Fruit fly (Drosophila melanogaster) whole organism, embryonic: ENCODE results near the gene CG12081.

Experiments used
- CG10147 ChIP-seq: fragments of 200-800 bp; sonication (Bioruptor generic); optimal IDR thresholded peaks from 2 replicates; lab custom pipeline; 2019; ENCODE audit warnings: missing biosample characterization, mild to moderate bottlenecking, missing genetic modification characterization, moderate library complexity
- CG10209 ChIP-seq: fragments of 200-800 bp; sonication (Bioruptor generic); optimal IDR thresholded peaks from 3 replicates; lab custom pipeline; 2017; ENCODE audit warnings: missing biosample characterization, mild to moderate bottlenecking, missing genetic modification characterization, missing genetic modification reagents
- CG10274 ChIP-seq: fragments of 200-800 bp; sonication (Bioruptor generic); optimal IDR thresholded peaks from 3 replicates; lab custom pipeline; 2017; ENCODE audit warnings: missing biosample characterization, mild to moderate bottlenecking, missing genetic modification characterization
- CG10979 ChIP-seq: fragments of 200-800 bp; sonication (Bioruptor generic); optimal IDR thresholded peaks from 2 replicates; lab custom pipeline; 2018; ENCODE audit warnings: missing biosample characterization, mild to moderate bottlenecking, missing genetic modification characterization, moderate library complexity
- CG11696 ChIP-seq: fragments of 200-800 bp; sonication (Bioruptor generic); IDR thresholded peaks from 2 replicates; pipeline ENCODE4 v1.3.6; 2022; ENCODE audit warnings: missing biosample characterization, missing genetic modification characterization
- CG12219 ChIP-seq: fragments of 200-800 bp; sonication (Bioruptor generic); optimal IDR thresholded peaks from 3 replicates; lab custom pipeline; 2018; ENCODE audit warnings: missing biosample characterization, mild to moderate bottlenecking, missing genetic modification characterization
- CG13296 ChIP-seq: fragments of 200-800 bp; sonication (Bioruptor generic); optimal IDR thresholded peaks from 3 replicates; lab custom pipeline; 2018; ENCODE audit warnings: missing biosample characterization, mild to moderate bottlenecking, missing genetic modification characterization
- CG14050 ChIP-seq: fragments of 200-800 bp; sonication (Bioruptor generic); IDR thresholded peaks from 3 replicates; pipeline ENCODE4 v1.3.6; 2022; ENCODE audit warnings: missing biosample characterization, missing genetic modification characterization
- CG15073 ChIP-seq: fragments of 200-800 bp; sonication (Bioruptor generic); optimal IDR thresholded peaks from 2 replicates; lab custom pipeline; 2016; ENCODE audit warnings: missing biosample characterization, missing genetic modification characterization
- CG16815 ChIP-seq: fragments of 200-800 bp; sonication (Bioruptor generic); optimal IDR thresholded peaks from 3 replicates; lab custom pipeline; 2017; ENCODE audit warnings: missing biosample characterization, mild to moderate bottlenecking, missing genetic modification characterization
- CG17612 ChIP-seq: fragments of 200-800 bp; sonication (Bioruptor generic); IDR thresholded peaks from 2 replicates; pipeline ENCODE4 v1.3.6; 2022; ENCODE audit warnings: missing biosample characterization, missing genetic modification characterization
- CG18011 ChIP-seq: fragments of 200-800 bp; sonication (Bioruptor generic); optimal IDR thresholded peaks from 2 replicates; lab custom pipeline; 2017; ENCODE audit warnings: missing biosample characterization, missing genetic modification characterization, mild to moderate bottlenecking, moderate library complexity, missing genotype
- CG18619 ChIP-seq: fragments of 200-800 bp; sonication (Bioruptor generic); optimal IDR thresholded peaks from 3 replicates; lab custom pipeline; 2017; ENCODE audit warnings: missing biosample characterization, mild to moderate bottlenecking, missing genetic modification characterization
- CG31224 ChIP-seq: fragments of 200-800 bp; sonication (Bioruptor generic); IDR thresholded peaks from 2 replicates; pipeline ENCODE4 v1.3.6; 2022; ENCODE audit warnings: missing biosample characterization, missing genetic modification characterization
- CG3163 ChIP-seq: fragments of 200-800 bp; sonication (Bioruptor generic); optimal IDR thresholded peaks from 3 replicates; lab custom pipeline; 2016; ENCODE audit warnings: missing biosample characterization, missing genetic modification characterization
- CG3281 ChIP-seq: fragments of 200-800 bp; sonication (Bioruptor generic); optimal IDR thresholded peaks from 3 replicates; lab custom pipeline; 2017; ENCODE audit warnings: missing biosample characterization, mild to moderate bottlenecking, missing genetic modification characterization
- CG3726 ChIP-seq: fragments of 200-800 bp; sonication (Bioruptor generic); IDR thresholded peaks from 3 replicates; pipeline ENCODE4, ENCODE4 v1.3.6; 2022; ENCODE audit warnings: missing biosample characterization, missing genetic modification characterization
- CG42726 ChIP-seq: fragments of 200-800 bp; sonication (Bioruptor generic); IDR thresholded peaks from 2 replicates; pipeline ENCODE4 v1.3.6; 2022; ENCODE audit warnings: missing biosample characterization, missing genetic modification characterization; ENCODE audit not compliant: partially characterized antibody
- CG4424 ChIP-seq: fragments of 200-800 bp; sonication (Bioruptor generic); optimal IDR thresholded peaks from 3 replicates; lab custom pipeline; 2016; ENCODE audit warnings: missing biosample characterization, missing genetic modification characterization
- CG6272 ChIP-seq: fragments of 200-800 bp; sonication (Bioruptor generic); IDR thresholded peaks from 2 replicates; pipeline ENCODE4 v1.3.6; 2022; ENCODE audit warnings: missing biosample characterization, missing genetic modification characterization
- CG6791 ChIP-seq: fragments of 200-800 bp; sonication (Bioruptor generic); IDR thresholded peaks from 3 replicates; pipeline ENCODE4 v1.3.6; 2022; ENCODE audit warnings: missing biosample characterization, missing genetic modification characterization; ENCODE audit not compliant: partially characterized antibody
- CG7372 ChIP-seq: fragments of 200-800 bp; sonication (Bioruptor generic); IDR thresholded peaks from 2 replicates; pipeline ENCODE4 v1.3.6; 2022; ENCODE audit warnings: missing biosample characterization, missing genetic modification characterization
- Dek ChIP-seq: fragments of 200-800 bp; sonication (Bioruptor generic); optimal IDR thresholded peaks from 3 replicates; lab custom pipeline; 2019; ENCODE audit warnings: missing biosample characterization, mild to moderate bottlenecking, missing genetic modification characterization, moderate library complexity
- Dfd ChIP-seq, 2 experiments: fragments of >200 bp; optimal IDR thresholded peaks; 2 replicates each; lab custom pipeline; 2017; ENCODE audit warnings: missing biosample characterization in 2 of 2, missing genetic modification characterization in 2 of 2
- Fer2 ChIP-seq: fragments of 200-800 bp; sonication (Bioruptor generic); optimal IDR thresholded peaks from 2 replicates; lab custom pipeline; 2018; ENCODE audit warnings: missing biosample characterization, mild to moderate bottlenecking, missing genetic modification characterization, moderate library complexity
- Hmx ChIP-seq: fragments of 200-800 bp; sonication (Bioruptor generic); optimal IDR thresholded peaks from 2 replicates; lab custom pipeline; 2016; ENCODE audit warnings: missing biosample characterization, missing genetic modification characterization
- NK7.1 ChIP-seq: fragments of 200-800 bp; sonication (Bioruptor generic); optimal IDR thresholded peaks from 3 replicates; lab custom pipeline; 2016; ENCODE audit warnings: missing biosample characterization, missing genetic modification characterization
- Neu2 ChIP-seq: fragments of 200-800 bp; sonication (Bioruptor generic); optimal IDR thresholded peaks from 3 replicates; lab custom pipeline; 2016; ENCODE audit warnings: missing biosample characterization, missing genetic modification characterization, borderline replicate concordance
- Oli ChIP-seq: fragments of 200-800 bp; sonication (Bioruptor generic); optimal IDR thresholded peaks from 2 replicates; lab custom pipeline; 2018; ENCODE audit warnings: missing biosample characterization, mild to moderate bottlenecking, missing genetic modification characterization, moderate library complexity
- Optix ChIP-seq: fragments of 200-800 bp; sonication (Bioruptor generic); IDR thresholded peaks from 3 replicates; pipeline ENCODE4 v1.3.6; 2022; ENCODE audit warnings: missing biosample characterization, missing genetic modification characterization
- Rfx ChIP-seq: fragments of 200-800 bp; sonication (Bioruptor generic); IDR thresholded peaks from 2 replicates; pipeline ENCODE4 v1.3.6; 2022; ENCODE audit warnings: missing biosample characterization, missing genetic modification characterization
- Tbp ChIP-seq: fragments of >200 bp; optimal IDR thresholded peaks from 2 replicates; lab custom pipeline; 2018; ENCODE audit warnings: missing biosample characterization, missing genetic modification characterization
- ato ChIP-seq: fragments of 200-800 bp; sonication (Bioruptor generic); IDR thresholded peaks from 2 replicates; pipeline ENCODE4 v1.3.6; 2022; ENCODE audit warnings: missing biosample characterization, missing genetic modification characterization; ENCODE audit not compliant: partially characterized antibody
- croc ChIP-seq: fragments of 200-800 bp; sonication (Bioruptor generic); conservative IDR thresholded peaks from 3 replicates; pipeline ENCODE4 v1.3.6; 2022; ENCODE audit warnings: missing biosample characterization, missing genetic modification characterization
- crol ChIP-seq: fragments of 200-800 bp; sonication (Bioruptor generic); IDR thresholded peaks from 2 replicates; pipeline ENCODE4 v1.3.6; 2022; ENCODE audit warnings: missing biosample characterization, missing genetic modification characterization
- danr ChIP-seq: fragments of 200-800 bp; sonication (Bioruptor generic); IDR thresholded peaks from 2 replicates; pipeline ENCODE4 v1.3.6; 2022; ENCODE audit warnings: missing biosample characterization, missing genetic modification characterization
- dati ChIP-seq: fragments of 200-800 bp; sonication (Bioruptor generic); IDR thresholded peaks from 2 replicates; pipeline ENCODE4 v1.3.6; 2022; ENCODE audit warnings: missing biosample characterization, missing genetic modification characterization
- dysf ChIP-seq: fragments of 200-800 bp; sonication (Bioruptor generic); IDR thresholded peaks from 3 replicates; pipeline ENCODE4 v1.3.6; 2022; ENCODE audit warnings: missing biosample characterization, missing genetic modification characterization
- eve ChIP-seq, 2 experiments: fragments of >200 bp; optimal IDR thresholded peaks; 2 replicates each; lab custom pipeline; 2017; ENCODE audit warnings: missing biosample characterization in 2 of 2, missing genetic modification characterization in 2 of 2
- fd96Cb ChIP-seq: fragments of 200-800 bp; sonication (Bioruptor generic); optimal IDR thresholded peaks from 2 replicates; lab custom pipeline; 2018; ENCODE audit warnings: missing biosample characterization, mild to moderate bottlenecking, missing genetic modification characterization, moderate library complexity
- gem ChIP-seq: fragments of 200-800 bp; sonication (Bioruptor generic); optimal IDR thresholded peaks from 2 replicates; lab custom pipeline; 2019; ENCODE audit warnings: missing biosample characterization, mild to moderate bottlenecking, missing genetic modification characterization, moderate library complexity
- ind ChIP-seq: fragments of 200-800 bp; sonication (Bioruptor generic); optimal IDR thresholded peaks from 3 replicates; lab custom pipeline; 2016; ENCODE audit warnings: missing biosample characterization, missing genetic modification characterization
- kni ChIP-seq: fragments of 200-800 bp; sonication (Bioruptor generic); optimal IDR thresholded peaks from 3 replicates; lab custom pipeline; 2017; ENCODE audit warnings: mild to moderate bottlenecking, missing biosample characterization, missing genetic modification reagents, missing genetic modification characterization
- lmd ChIP-seq: fragments of 200-800 bp; sonication (Bioruptor generic); IDR thresholded peaks from 2 replicates; pipeline ENCODE4 v1.3.6; 2022; ENCODE audit warnings: missing biosample characterization, missing genetic modification characterization
- nom ChIP-seq: fragments of 200-800 bp; sonication (Bioruptor generic); optimal IDR thresholded peaks from 2 replicates; lab custom pipeline; 2017; ENCODE audit warnings: missing biosample characterization, missing genetic modification characterization, mild to moderate bottlenecking, moderate library complexity, missing genetic modification reagents
- peb ChIP-seq: fragments of 200-800 bp; sonication (Bioruptor generic); IDR thresholded peaks from 2 replicates; pipeline ENCODE4 v1.3.6; 2022; ENCODE audit warnings: missing biosample characterization, missing genetic modification characterization
- schlank ChIP-seq: fragments of 200-800 bp; sonication (Bioruptor generic); optimal IDR thresholded peaks from 2 replicates; lab custom pipeline; 2018; ENCODE audit warnings: missing biosample characterization, mild to moderate bottlenecking, missing genetic modification characterization
- slp2 ChIP-seq: fragments of 200-800 bp; sonication (Bioruptor generic); optimal IDR thresholded peaks from 2 replicates; lab custom pipeline; 2016; ENCODE audit warnings: missing biosample characterization, missing genetic modification characterization
- trem ChIP-seq: fragments of 200-800 bp; optimal IDR thresholded peaks from 3 replicates; lab custom pipeline; 2019; ENCODE audit warnings: missing biosample characterization, mild to moderate bottlenecking, missing genetic modification characterization, moderate library complexity
- vnd ChIP-seq: fragments of 200-800 bp; sonication (Bioruptor generic); IDR thresholded peaks from 3 replicates; pipeline ENCODE4 v1.3.6; 2022; ENCODE audit warnings: missing biosample characterization, missing genetic modification characterization; ENCODE audit not compliant: partially characterized antibody
- vvl ChIP-seq: fragments of 200-800 bp; sonication (Bioruptor generic); IDR thresholded peaks from 2 replicates; pipeline ENCODE4 v1.3.6; 2022; ENCODE audit warnings: missing biosample characterization, missing genetic modification characterization

The CG12081 gene

dm6 chrX:8541985-8542384 is 46.6 kb upstream of the CG12081 start (continued):
- TF ChIP-seq danr (GFP tag; lab: Robert Waterston, UW) (peak; percentile 45; the same call in 1 of the 2 replicates), peb (GFP tag; lab: Robert Waterston, UW) (no peak), CG18619 (GFP tag; lab: Kevin White, UChicago) (peak; percentile 58), CG6791 (no peak), dysf (GFP tag; lab: Robert Waterston, UW) (peak; percentile 64; the same call in 2 of the 3 replicates), nom (GFP tag; lab: Kevin White, UChicago) (peak; percentile 21), Dfd (GFP tag; optimal IDR thresholded peaks at IDR 0.05; lab: Kevin White, UChicago) (no peak), CG12219 (GFP tag; lab: Kevin White, UChicago) (peak; percentile 21), ato (GFP tag; lab: Robert Waterston, UW) (no peak), lmd (GFP tag; lab: Robert Waterston, UW) (peak; percentile 56), Rfx (GFP tag; lab: Robert Waterston, UW) (peak; percentile 76), Oli (tag; lab: Kevin White, UChicago) (peak; percentile 59), CG3726 (GFP tag; lab: Robert Waterston, UW) (0 out of 3 replicates have a peak, but pooled peaks have one; percentile 23), CG17612 (GFP tag; lab: Robert Waterston, UW) (no peak), CG11696 (GFP tag; lab: Robert Waterston, UW) (peak; percentile 72), schlank (tag; lab: Kevin White, UChicago) (peak; percentile 18), CG42726 (no peak), crol (GFP tag; lab: Robert Waterston, UW) (no peak), Tbp (GFP tag; lab: Kevin White, UChicago) (no peak), CG18011 (no peak), CG7372 (GFP tag; lab: Robert Waterston, UW) (0 out of 2 replicates have a peak, but pooled peaks have one; percentile 14), trem (tag; lab: Kevin White, UChicago) (no peak), Neu2 (GFP tag; lab: Kevin White, UChicago) (no peak), vvl (GFP tag; lab: Robert Waterston, UW) (peak; percentile 64), CG14050 (GFP tag; lab: Robert Waterston, UW) (peak; percentile 34; the same call in 1 of the 3 replicates), CG3281 (peak; percentile 71), CG15073 (GFP tag; lab: Kevin White, UChicago) (no peak), slp2 (GFP tag; lab: Kevin White, UChicago) (no peak), dati (GFP tag; lab: Robert Waterston, UW) (no peak), ind (peak; percentile 41), CG13296 (GFP tag; lab: Kevin White, UChicago) (peak; percentile 44), Optix (GFP tag; lab: Robert Waterston, UW) (no peak), CG10274 (GFP tag; lab: Kevin White, UChicago) (no peak), CG16815 (GFP tag; lab: Kevin White, UChicago) (peak; percentile 1), CG10979 (tag; lab: Kevin White, UChicago) (peak; percentile 27), vnd (no peak), kni (GFP tag; lab: Kevin White, UChicago) (no peak), CG3163 (no peak), NK7.1 (no peak), CG10209 (GFP tag; lab: Kevin White, UChicago) (peak; percentile 50), CG31224 (GFP tag; lab: Robert Waterston, UW) (no peak), Dek (tag; lab: Kevin White, UChicago) (peak; percentile 62), eve (GFP tag; optimal IDR thresholded peaks at IDR 0.05; lab: Kevin White, UChicago) (no peak), CG6272 (GFP tag; lab: Robert Waterston, UW) (no peak; the same call in 1 of the 2 replicates), CG10147 (peak; percentile 83), CG4424 (GFP tag; lab: Kevin White, UChicago) (peak; percentile 35), fd96Cb (peak; percentile 53), Hmx (GFP tag; lab: Kevin White, UChicago) (no peak), gem (peak; percentile 75), croc (GFP tag; lab: Robert Waterston, UW) (no peak), Fer2 (tag; lab: Kevin White, UChicago) (no peak)
